Worm (Caenorhabditis elegans): ENCODE results near the gene T24H7.8.

DNA sequence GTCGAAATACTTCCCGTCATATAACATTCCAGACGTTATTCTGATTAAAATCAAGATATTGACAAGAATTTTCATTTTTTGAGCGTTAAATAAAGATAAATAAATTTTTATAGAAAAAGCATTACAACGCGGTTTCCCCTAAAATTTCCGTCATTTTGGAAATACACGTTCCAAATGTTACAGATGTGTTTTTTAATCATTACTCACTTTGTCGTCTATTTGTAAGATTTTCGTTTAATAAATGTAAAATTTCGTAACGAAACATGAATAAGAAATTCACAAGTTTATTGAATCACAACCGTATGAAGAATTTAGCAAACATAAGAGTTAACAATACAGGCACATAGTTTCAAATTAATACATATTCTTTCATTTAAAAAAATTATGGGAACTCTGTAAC is 38.9 kb upstream of the T24H7.8 start, which contains the start of gene C30B5.17:
- no peak for TF ChIP-seq him-1 (tag; optimal IDR thresholded peaks at IDR 0.05)
- no peak for TF ChIP-seq W03F9.2 (tag; optimal IDR thresholded peaks at IDR 0.05)
